Worm (Caenorhabditis elegans): Measurements from ENCODE around the gene nhr-50.

DNA sequence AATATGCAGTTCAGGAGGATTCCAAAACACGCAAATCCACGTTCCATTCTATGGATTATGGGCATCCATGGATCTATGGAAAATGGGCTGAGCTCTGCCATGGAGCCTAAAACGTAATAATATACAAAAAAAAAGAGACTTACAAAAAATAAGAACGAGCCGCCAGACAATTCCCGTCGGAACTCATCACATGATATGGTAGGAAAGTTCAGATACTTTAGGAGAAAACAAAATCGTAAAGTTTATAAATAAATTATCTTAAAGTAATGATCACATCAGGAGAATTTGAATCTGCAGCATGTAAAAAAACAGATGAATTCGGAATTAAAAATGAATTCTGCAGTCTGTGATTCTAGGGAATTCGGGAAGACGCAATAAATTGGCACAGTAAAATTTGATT lies 15.2 kb upstream of the nhr-50 start, which contains the start of gene str-232:
- TF ChIP-seq scrt-1 (GFP tag; IDR thresholded peaks at IDR 0.05) (no peak), flt-1 (GFP tag; IDR thresholded peaks at IDR 0.05) (no peak), ama-1 (optimal IDR thresholded peaks at IDR 0.05) (no peak), tbx-37 (GFP tag; conservative IDR thresholded peaks at IDR 0.05) (no peak), hmbx-1 (tag; optimal IDR thresholded peaks at IDR 0.05) (no peak), pes-1 (GFP tag; IDR thresholded peaks at IDR 0.05) (no peak), tra-4 (tag; optimal IDR thresholded peaks at IDR 0.05) (no peak), F13C5.2 (tag; optimal IDR thresholded peaks at IDR 0.05) (no peak), hnd-1 (tag; optimal IDR thresholded peaks at IDR 0.05) (no peak), hmg-4 (GFP tag; optimal IDR thresholded peaks at IDR 0.05) (no peak), B0310.2 (tag; optimal IDR thresholded peaks at IDR 0.05) (no peak)

Measured in whole organism, early embryonic.